Worm (Caenorhabditis elegans): ENCODE data around the gene dnj-8.

dnj-8 gene

ce11 chrII:6582758-6583157 is 15.1 kb downstream of the dnj-8 start, which contains the start of gene C56C10.4:
Gene C56C10.4, plus strand, starts transcription at chrII:6583058.
- TF ChIP-seq R02D3.7 (tag; optimal IDR thresholded peaks at IDR 0.05) = no peak
- no peak for TF ChIP-seq F10B5.3 (tag; optimal IDR thresholded peaks at IDR 0.05)
- TF ChIP-seq ztf-7 (tag; optimal IDR thresholded peaks at IDR 0.05) = no peak

DNA sequence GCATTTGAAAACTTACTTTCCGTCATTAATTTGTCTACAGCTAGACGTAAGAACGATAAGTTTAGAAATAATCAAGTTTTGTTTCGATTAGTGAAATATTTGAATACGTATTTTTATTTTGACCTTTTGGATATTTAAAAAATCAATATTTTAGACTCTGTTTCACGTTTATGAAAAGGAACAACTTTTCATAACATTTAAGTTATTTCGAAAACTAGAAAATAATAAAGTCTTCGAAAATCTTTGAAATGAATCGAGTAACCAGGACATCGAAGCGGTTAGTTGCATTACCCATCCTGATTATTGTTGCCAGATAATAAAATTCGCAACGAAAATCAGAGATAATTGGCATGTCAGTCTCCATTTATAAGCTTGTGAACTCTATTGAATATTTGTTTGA is 16.6 kb downstream of the dnj-8 start, which contains the start of gene C56C10.6:
Gene C56C10.6, minus strand, starts transcription at position 101 of the 400 bp plus-strand sequence.
- TF ChIP-seq php-3 (GFP tag; IDR thresholded peaks at IDR 0.05) (no peak), T26A8.4 (GFP tag; IDR thresholded peaks at IDR 0.05) (no peak), pqm-1 (tag; optimal IDR thresholded peaks at IDR 0.05) (no peak), T20F7.1 (GFP tag; optimal IDR thresholded peaks at IDR 0.05) (no peak), set-16 (GFP tag; IDR thresholded peaks at IDR 0.05) (no peak), ZK337.2 (GFP tag; IDR thresholded peaks at IDR 0.05) (no peak), zfp-3 (GFP tag; conservative IDR thresholded peaks at IDR 0.05) (no peak), unc-130 (GFP tag; optimal IDR thresholded peaks at IDR 0.05) (no peak), F37D6.2 (tag; optimal IDR thresholded peaks at IDR 0.05) (no peak), nhr-41 (GFP tag; IDR thresholded peaks at IDR 0.05) (no peak), Y75B8A.6 (GFP tag; IDR thresholded peaks at IDR 0.05) (no peak), nhr-11 (tag; optimal IDR thresholded peaks at IDR 0.05) (no peak), spr-1 (tag; optimal IDR thresholded peaks at IDR 0.05) (no peak), madf-5 (GFP tag; IDR thresholded peaks at IDR 0.05) (no peak), daf-16 (GFP tag; optimal IDR thresholded peaks at IDR 0.05) (no peak), daf-16 (tag; optimal IDR thresholded peaks at IDR 0.05) (no peak), ceh-32 (tag; optimal IDR thresholded peaks at IDR 0.05; ENCODE audit: poor library complexity) (no peak), D1046.2 (GFP tag; IDR thresholded peaks at IDR 0.05) (no peak), zag-1 (tag; optimal IDR thresholded peaks at IDR 0.05) (no peak)

DNA sequence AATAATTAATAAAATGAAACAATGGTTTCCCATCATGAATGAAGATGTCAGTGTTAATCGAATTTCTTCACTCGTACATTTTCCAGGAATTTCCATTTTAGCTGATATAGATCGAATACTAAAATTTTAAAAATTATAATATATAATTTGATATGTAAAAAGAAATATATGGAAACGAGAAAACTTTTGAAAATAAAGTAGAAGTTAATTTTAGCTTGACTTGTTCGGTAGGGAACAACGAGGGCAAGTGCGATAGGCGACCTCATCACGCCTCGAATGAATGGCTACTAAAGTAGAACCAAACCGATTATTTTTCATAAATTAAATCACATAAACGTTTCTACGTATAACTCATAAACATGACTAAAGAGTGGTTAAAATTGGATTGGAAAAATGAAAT is 19.5 kb downstream of the dnj-8 start, which contains the start of gene sra-31:
Gene sra-31, minus strand, starts transcription at position 101 of the 400 bp plus-strand sequence.
- TF ChIP-seq ceh-82 (tag; optimal IDR thresholded peaks at IDR 0.05) = no peak
- TF ChIP-seq cey-2 (tag; optimal IDR thresholded peaks at IDR 0.05; ENCODE audit: borderline replicate concordance, insufficient read depth) = no peak
- no peak for TF ChIP-seq hlh-30 (tag; optimal IDR thresholded peaks at IDR 0.05; ENCODE audit: insufficient read depth)
- no peak for TF ChIP-seq rbr-2 (tag; optimal IDR thresholded peaks at IDR 0.05)
- TF ChIP-seq nhr-11 (tag; optimal IDR thresholded peaks at IDR 0.05) = no peak
- TF ChIP-seq lir-3 (tag; optimal IDR thresholded peaks at IDR 0.05) = no peak

DNA sequence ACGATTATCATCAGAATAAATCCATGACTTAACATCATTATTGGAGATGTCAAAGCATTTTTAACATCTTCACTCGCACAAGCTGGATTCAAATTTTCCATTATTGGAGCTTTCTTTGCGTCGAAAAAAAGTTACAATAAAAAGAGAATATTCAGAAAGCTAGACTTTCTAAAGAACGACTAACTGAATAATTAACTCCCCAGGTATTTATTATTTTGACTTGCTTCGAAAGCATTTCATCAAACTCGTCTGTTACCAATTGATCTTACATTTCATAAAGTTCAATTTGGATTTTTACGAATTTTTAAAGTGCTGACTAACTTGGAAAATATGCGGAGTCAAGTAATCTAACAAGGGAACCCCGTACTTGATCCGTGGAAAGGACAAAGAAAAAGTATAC is 22.2 kb downstream of the dnj-8 start, which contains the start of gene sra-29:
Gene sra-29, minus strand, starts transcription at position 101 of the 400 bp plus-strand sequence.
- TF ChIP-seq ceh-62 (tag; optimal IDR thresholded peaks at IDR 0.05) (no peak), hlh-11 (tag; optimal IDR thresholded peaks at IDR 0.05) (no peak), F37D6.2 (tag; optimal IDR thresholded peaks at IDR 0.05) (no peak), dmd-8 (GFP tag; IDR thresholded peaks at IDR 0.05) (no peak), nhr-111 (GFP tag; optimal IDR thresholded peaks at IDR 0.05) (no peak), vab-7 (GFP tag; IDR thresholded peaks at IDR 0.05) (no peak), sdz-12 (GFP tag; optimal IDR thresholded peaks at IDR 0.05) (no peak), pha-4 (GFP tag; IDR thresholded peaks at IDR 0.05) (no peak), pha-4 (tag; optimal IDR thresholded peaks at IDR 0.05) (no peak), snpc-1.2 (GFP tag; IDR thresholded peaks at IDR 0.05) (no peak), ceh-28 (tag; optimal IDR thresholded peaks at IDR 0.05) (no peak), daf-8 (GFP tag; IDR thresholded peaks at IDR 0.05) (no peak), daf-16 (GFP tag; optimal IDR thresholded peaks at IDR 0.05) (no peak), daf-16 (tag; optimal IDR thresholded peaks at IDR 0.05) (no peak), nhr-42 (GFP tag; IDR thresholded peaks at IDR 0.05) (no peak), fkh-10 (GFP tag; optimal IDR thresholded peaks at IDR 0.05) (no peak)
